Worm (Caenorhabditis elegans) whole organism, young adult: ENCODE measurements around the gene T08G5.3.
"Not testable (repeated sequence)": the region's sequence is repeated elsewhere in the genome, so short reads cannot be mapped to it uniquely, and the experiment has no call there.

Experiments
- B0019.2 ChIP-seq: fragments of 200-800 bp; sonication (Bioruptor generic); conservative IDR thresholded peaks from 2 replicates; pipeline ENCODE4 v1.3.6; 2022; ENCODE audit warnings: missing genetic modification reagents, missing genetic modification characterization, missing compliant biosample characterization
- B0336.3 ChIP-seq: fragments of 200-800 bp; sonication (Bioruptor generic); IDR thresholded peaks from 2 replicates; pipeline ENCODE4 v1.3.6; 2022; ENCODE audit warnings: missing genetic modification characterization, missing compliant biosample characterization
- F10E7.11 ChIP-seq: sonication (generic microtip); optimal IDR thresholded peaks from 2 replicates; lab custom pipeline; 2017; ENCODE audit warnings: mild to moderate bottlenecking, missing genetic modification characterization, moderate library complexity, missing compliant biosample characterization
- F33H1.4 ChIP-seq: fragments of 200-800 bp; sonication (Bioruptor generic); IDR thresholded peaks from 2 replicates; pipeline ENCODE4 v1.3.6; 2022; ENCODE audit warnings: missing genetic modification reagents, missing genetic modification characterization, missing compliant biosample characterization
- F37B4.10 ChIP-seq: fragments of 200-800 bp; sonication (Bioruptor generic); IDR thresholded peaks from 2 replicates; pipeline ENCODE4 v1.3.6; 2022; ENCODE audit warnings: missing genetic modification characterization, missing compliant biosample characterization
- F39B2.1 ChIP-seq: fragments of 200-800 bp; sonication (Bioruptor generic); IDR thresholded peaks from 2 replicates; pipeline ENCODE4 v1.3.6; 2022; ENCODE audit warnings: missing genetic modification reagents, missing genetic modification characterization, missing compliant biosample characterization
- Y67H2A.10 ChIP-seq: fragments of 200-800 bp; sonication (Bioruptor generic); conservative IDR thresholded peaks from 2 replicates; pipeline ENCODE4 v1.3.6; 2022; ENCODE audit warnings: missing genetic modification reagents, missing genetic modification characterization, missing compliant biosample characterization
- Y95B8A.8 ChIP-seq: fragments of 200-800 bp; sonication (Bioruptor generic); IDR thresholded peaks from 2 replicates; pipeline ENCODE4 v1.3.6; 2022; ENCODE audit warnings: missing genetic modification reagents, missing genetic modification characterization, missing compliant biosample characterization
- ZK185.1 ChIP-seq: sonication (generic microtip); optimal IDR thresholded peaks from 2 replicates; lab custom pipeline; 2016; ENCODE audit warnings: mild to moderate bottlenecking, missing genetic modification characterization, missing compliant biosample characterization; ENCODE audit not compliant: poor library complexity, severe bottlenecking
- attf-3 ChIP-seq: fragments of 200-800 bp; sonication (Bioruptor generic); conservative IDR thresholded peaks from 2 replicates; pipeline ENCODE4 v1.3.6; 2022; ENCODE audit warnings: missing genetic modification reagents, missing genetic modification characterization, missing compliant biosample characterization
- attf-5 ChIP-seq: fragments of 200-800 bp; sonication (Bioruptor generic); optimal IDR thresholded peaks from 2 replicates; lab custom pipeline; 2018; ENCODE audit warnings: mild to moderate bottlenecking, missing genetic modification characterization, missing compliant biosample characterization
- attf-6 ChIP-seq: fragments of 200-800 bp; sonication (Bioruptor generic); IDR thresholded peaks from 2 replicates; pipeline ENCODE4 v1.3.6; 2022; ENCODE audit warnings: missing genetic modification reagents, missing genetic modification characterization, missing compliant biosample characterization
- cebp-1 ChIP-seq, 2 experiments: fragments of 200-800 bp in 1 of 2; sonication (Bioruptor generic) in 1 of 2; sonication (generic microtip) in 1 of 2; IDR thresholded peaks in 1 of 2; optimal IDR thresholded peaks in 1 of 2; 2 replicates each; pipeline versions ENCODE4 v1.3.6 to Lab custom; 2017 to 2022; ENCODE audit warnings: missing compliant biosample characterization in 2 of 2, missing genetic modification characterization in 2 of 2, mild to moderate bottlenecking in 1 of 2, missing genetic modification reagents in 1 of 2, moderate library complexity in 1 of 2
- cebp-2 ChIP-seq: fragments of 200-800 bp; sonication (Bioruptor generic); IDR thresholded peaks from 2 replicates; pipeline ENCODE4 v1.3.6; 2022; ENCODE audit warnings: missing genetic modification characterization, missing compliant biosample characterization
- ceh-100 ChIP-seq: fragments of 200-800 bp; sonication (Bioruptor generic); IDR thresholded peaks from 2 replicates; pipeline ENCODE4 v1.3.6; 2022; ENCODE audit warnings: missing genetic modification reagents, missing genetic modification characterization, missing compliant biosample characterization
- ceh-91 ChIP-seq: fragments of 200-800 bp; sonication (Bioruptor generic); IDR thresholded peaks from 2 replicates; pipeline ENCODE4 v1.3.6; 2022; ENCODE audit warnings: missing genetic modification reagents, missing genetic modification characterization, missing compliant biosample characterization
- die-1 ChIP-seq: sonication (generic microtip); optimal IDR thresholded peaks from 2 replicates; lab custom pipeline; 2016; ENCODE audit warnings: missing genotype, mild to moderate bottlenecking, missing genetic modification characterization, missing compliant biosample characterization
- egl-18 ChIP-seq: fragments of 200-800 bp; sonication (Bioruptor generic); IDR thresholded peaks from 2 replicates; pipeline ENCODE4 v1.3.6; 2022; ENCODE audit warnings: missing genetic modification reagents, missing genetic modification characterization, missing compliant biosample characterization
- egl-44 ChIP-seq: fragments of 200-800 bp; sonication (Bioruptor generic); IDR thresholded peaks from 2 replicates; pipeline ENCODE4 v1.3.6; 2022; ENCODE audit warnings: missing genetic modification reagents, missing genetic modification characterization, missing compliant biosample characterization
- hsf-1 ChIP-seq: fragments of 200-800 bp; sonication (Bioruptor generic); IDR thresholded peaks from 2 replicates; pipeline ENCODE4 v1.3.6; 2022; ENCODE audit warnings: missing genetic modification reagents, missing genetic modification characterization, missing compliant biosample characterization
- let-526 ChIP-seq: fragments of 200-800 bp; sonication (Bioruptor generic); IDR thresholded peaks from 2 replicates; pipeline ENCODE4 v1.3.6; 2022; ENCODE audit warnings: missing genetic modification reagents, missing genetic modification characterization, missing compliant biosample characterization
- let-607 ChIP-seq, 2 experiments: fragments of 200-800 bp in 1 of 2; sonication (Bioruptor generic) in 1 of 2; sonication (generic microtip) in 1 of 2; optimal IDR thresholded peaks; 2 replicates each; lab custom pipeline; 2016 to 2018; ENCODE audit warnings: mild to moderate bottlenecking in 2 of 2, missing compliant biosample characterization in 2 of 2, missing genetic modification characterization in 2 of 2, moderate library complexity in 2 of 2, missing genotype in 1 of 2
- lin-26 ChIP-seq: fragments of 200-800 bp; sonication (Bioruptor generic); IDR thresholded peaks from 2 replicates; pipeline ENCODE4 v1.3.6; 2022; ENCODE audit warnings: missing genetic modification reagents, missing genetic modification characterization, missing compliant biosample characterization
- lin-40 ChIP-seq: sonication (generic microtip); optimal IDR thresholded peaks from 2 replicates; lab custom pipeline; 2016; ENCODE audit warnings: missing genetic modification characterization, mild to moderate bottlenecking, missing compliant biosample characterization, missing genotype, missing genetic modification reagents
- lin-54 ChIP-seq: fragments of 200-800 bp; sonication (Bioruptor generic); optimal IDR thresholded peaks from 2 replicates; lab custom pipeline; 2018; ENCODE audit warnings: mild to moderate bottlenecking, missing genetic modification characterization, missing compliant biosample characterization
- lsl-1 ChIP-seq: fragments of 200-800 bp; sonication (Bioruptor generic); optimal IDR thresholded peaks from 2 replicates; lab custom pipeline; 2018; ENCODE audit warnings: mild to moderate bottlenecking, missing genetic modification characterization, moderate library complexity, missing compliant biosample characterization
- madf-3 ChIP-seq: fragments of 200-800 bp; sonication (Bioruptor generic); IDR thresholded peaks from 2 replicates; pipeline ENCODE4 v1.3.6; 2022; ENCODE audit warnings: missing genetic modification reagents, missing genetic modification characterization, missing compliant biosample characterization
- mcd-1 ChIP-seq: fragments of 200-800 bp; sonication (Bioruptor generic); IDR thresholded peaks from 2 replicates; pipeline ENCODE4 v1.3.6; 2022; ENCODE audit warnings: missing genetic modification reagents, missing genetic modification characterization, missing compliant biosample characterization
- nfya-2 ChIP-seq: fragments of 200-800 bp; sonication (Bioruptor generic); IDR thresholded peaks from 2 replicates; pipeline ENCODE4 v1.3.6; 2022; ENCODE audit warnings: missing genetic modification reagents, missing genetic modification characterization, missing compliant biosample characterization
- nfyb-1 ChIP-seq: fragments of 200-800 bp; sonication (Bioruptor generic); IDR thresholded peaks from 2 replicates; pipeline ENCODE4 v1.3.6; 2022; ENCODE audit warnings: missing genetic modification reagents, missing genetic modification characterization, missing compliant biosample characterization
- nhr-120 ChIP-seq: fragments of 200-800 bp; sonication (Bioruptor generic); IDR thresholded peaks from 2 replicates; pipeline ENCODE4 v1.3.6; 2022; ENCODE audit warnings: missing genetic modification characterization, missing compliant biosample characterization
- nhr-80 ChIP-seq: sonication (generic microtip); optimal IDR thresholded peaks from 2 replicates; lab custom pipeline; 2016; ENCODE audit warnings: missing genetic modification characterization, missing compliant biosample characterization
- repo-1 ChIP-seq: sonication (generic microtip); optimal IDR thresholded peaks from 2 replicates; lab custom pipeline; 2017; ENCODE audit warnings: mild to moderate bottlenecking, missing genetic modification characterization, missing compliant biosample characterization
- sea-2 ChIP-seq: fragments of 200-800 bp; sonication (Bioruptor generic); IDR thresholded peaks from 2 replicates; pipeline ENCODE4 v1.3.6; 2022; ENCODE audit warnings: missing genetic modification characterization, missing compliant biosample characterization
- snpc-4 ChIP-seq, 5 experiments: fragments of 150-350 bp in 1 of 5; sonication (generic microtip) in 4 of 5; optimal IDR thresholded peaks; 2 replicates each; lab custom pipeline; 2014 to 2018; ENCODE audit warnings: missing genetic modification characterization in 5 of 5, missing biosample characterization in 3 of 5, antibody characterized with exemption in 2 of 5, mild to moderate bottlenecking in 2 of 5, missing compliant biosample characterization in 2 of 5, missing genotype in 2 of 5, moderate library complexity in 2 of 5, missing genetic modification reagents in 1 of 5
- tbp1 ChIP-seq: fragments of 200-800 bp; sonication (Bioruptor generic); optimal IDR thresholded peaks from 2 replicates; lab custom pipeline; 2018; ENCODE audit warnings: mild to moderate bottlenecking, missing genetic modification characterization, missing compliant biosample characterization
- tlf-1 ChIP-seq: fragments of 200-800 bp; sonication (Bioruptor generic); optimal IDR thresholded peaks from 2 replicates; lab custom pipeline; 2018; ENCODE audit warnings: mild to moderate bottlenecking, missing genetic modification characterization, missing compliant biosample characterization
- ztf-26 ChIP-seq: sonication (generic microtip); optimal IDR thresholded peaks from 2 replicates; lab custom pipeline; 2017; ENCODE audit warnings: missing genetic modification characterization, missing compliant biosample characterization
- ztf-28 ChIP-seq: fragments of 200-800 bp; sonication (Bioruptor generic); IDR thresholded peaks from 2 replicates; pipeline ENCODE4 v1.3.6; 2022; ENCODE audit warnings: missing genetic modification reagents, missing genetic modification characterization, missing compliant biosample characterization
- ztf-6 ChIP-seq: fragments of 200-800 bp; sonication (Bioruptor generic); IDR thresholded peaks from 2 replicates; pipeline ENCODE4 v1.3.6; 2022; ENCODE audit warnings: missing genetic modification reagents, missing genetic modification characterization, missing compliant biosample characterization

The T08G5.3 gene

ce11 chrV:14055097-14055496 lies 27.8 kb upstream of the T08G5.3 start (continued):
- TF ChIP-seq let-607 (tag; optimal IDR thresholded peaks at IDR 0.05; lab: Kevin White, UChicago) (peak; percentile 55 to 92), repo-1 (tag; lab: Kevin White, UChicago) (peak; percentile 78), ceh-91 (peak; percentile 77), cebp-2 (GFP tag; lab: Robert Waterston, UW) (0 out of 2 replicates have a peak, but pooled peaks have one; percentile 27), F10E7.11 (tag; lab: Kevin White, UChicago) (peak; percentile 47), nfyb-1 (GFP tag; lab: Robert Waterston, UW) (peak; percentile 97), nfya-2 (GFP tag; lab: Robert Waterston, UW) (0 out of 2 replicates have a peak, but pooled peaks have one; percentile 40), lsl-1 (peak; percentile 29), F37B4.10 (GFP tag; lab: Robert Waterston, UW) (peak; percentile 90; the same call in 1 of the 2 replicates), lin-26 (peak; percentile 83), nhr-80 (tag; lab: Kevin White, UChicago) (peak; percentile 75), attf-5 (GFP tag; lab: Kevin White, UChicago) (peak; percentile 95)

ce11 chrV:14049274-14049673 lies 22.0 kb upstream of the T08G5.3 start, which contains the start of gene F58D12.1:
TSS of gene F58D12.1 (plus strand) at chrV:14049574.
- not testable (repeated sequence) for TF ChIP-seq snpc-4 (GFP tag; optimal IDR thresholded peaks at IDR 0.05; lab: Kevin White, UChicago); snpc-4 (tag; optimal IDR thresholded peaks at IDR 0.05; lab: Kevin White, UChicago); ztf-6; die-1

ce11 chrV:14038328-14039084 lies 11.2 kb upstream of the T08G5.3 start, which contains the start of gene vps-39:
TSS of gene vps-39 (minus strand) at chrV:14038378.
- TF ChIP-seq ceh-100 (GFP tag; lab: Robert Waterston, UW) = peak; percentile 99
- peak; percentile 98 for TF ChIP-seq ztf-28 (GFP tag; lab: Robert Waterston, UW)
- peak; percentile 100 for TF ChIP-seq mcd-1 (GFP tag; lab: Robert Waterston, UW)
- TF ChIP-seq ztf-6 = peak; percentile 84
- TF ChIP-seq Y67H2A.10 (GFP tag; lab: Robert Waterston, UW) = peak; percentile 91
- TF ChIP-seq madf-3 (GFP tag; lab: Robert Waterston, UW) = peak; percentile 80; the same call in 1 of the 2 replicates
- TF ChIP-seq ztf-26 (tag; lab: Kevin White, UChicago) = peak; percentile 25
- TF ChIP-seq lin-26 = peak; percentile 82
- peak; percentile 97 for TF ChIP-seq nfyb-1 (GFP tag; lab: Robert Waterston, UW)
- TF ChIP-seq lsl-1 = peak; percentile 12
- peak; percentile 83 for TF ChIP-seq hsf-1
- peak; percentile 82 for TF ChIP-seq F33H1.4
- TF ChIP-seq lin-40 (tag; lab: Kevin White, UChicago) = peak; percentile 61
- 0 out of 2 replicates have a peak, but pooled peaks have one; percentile 35 for TF ChIP-seq egl-18
- TF ChIP-seq B0019.2 (GFP tag; lab: Robert Waterston, UW) = peak; percentile 81
- peak; percentile 57; the same call in 1 of the 2 replicates for TF ChIP-seq let-526
- TF ChIP-seq snpc-4 (GFP tag; optimal IDR thresholded peaks at IDR 0.05; lab: Kevin White, UChicago) = not testable (repeated sequence)
- TF ChIP-seq snpc-4 (tag; optimal IDR thresholded peaks at IDR 0.05; lab: Kevin White, UChicago) = peak in 2 of 4 experiments; percentile 61 to 67
- peak; percentile 15 for TF ChIP-seq ZK185.1
- 0 out of 2 replicates have a peak, but pooled peaks have one; percentile 29 for TF ChIP-seq nhr-120
- 0 out of 2 replicates have a peak, but pooled peaks have one; percentile 46 for TF ChIP-seq F39B2.1
- peak; percentile 82 for TF ChIP-seq attf-3
- peak; percentile 69 for TF ChIP-seq lin-54 (GFP tag; lab: Kevin White, UChicago)
- TF ChIP-seq B0336.3 (GFP tag; lab: Robert Waterston, UW) = 0 out of 2 replicates have a peak, but pooled peaks have one; percentile 39
- peak; percentile 35 for TF ChIP-seq tlf-1
- TF ChIP-seq cebp-1 (GFP tag; IDR thresholded peaks at IDR 0.05; lab: Robert Waterston, UW) = peak; percentile 77
- TF ChIP-seq cebp-1 (tag; optimal IDR thresholded peaks at IDR 0.05; lab: Kevin White, UChicago) = peak; percentile 73
- TF ChIP-seq sea-2 = peak; percentile 87; the same call in 1 of the 2 replicates
- TF ChIP-seq egl-44 (GFP tag; lab: Robert Waterston, UW) = peak; percentile 92
- peak; percentile 86 for TF ChIP-seq attf-6 (GFP tag; lab: Robert Waterston, UW)
- TF ChIP-seq ceh-91 = peak; percentile 97
- peak; percentile 9 for TF ChIP-seq tbp1
- peak; percentile 96 for TF ChIP-seq Y95B8A.8 (GFP tag; lab: Robert Waterston, UW)
